Worm (Caenorhabditis elegans) whole organism, L4/young adult: Measurements from ENCODE around the gene F13C5.3.

ENCODE experiments used
- W03F9.2 ChIP-seq: fragments of 150-350 bp; optimal IDR thresholded peaks from 2 replicates; lab custom pipeline; 2014; ENCODE audit warnings: missing biosample characterization, missing genetic modification characterization
- him-1 ChIP-seq: sonication (generic microtip); optimal IDR thresholded peaks from 2 replicates; lab custom pipeline; 2016; ENCODE audit warnings: missing genotype, missing genetic modification reagents, missing genetic modification characterization, missing compliant biosample characterization

ce11 chrX:641440-641839, 42.1 kb upstream of the F13C5.3 start, which contains the start of gene M6.11:
- TF ChIP-seq W03F9.2 (tag; lab: Kevin White, UChicago) (no peak), him-1 (tag; lab: Kevin White, UChicago) (no peak)
